Worm (Caenorhabditis elegans): ENCODE results near the gene tkr-3.

DNA sequence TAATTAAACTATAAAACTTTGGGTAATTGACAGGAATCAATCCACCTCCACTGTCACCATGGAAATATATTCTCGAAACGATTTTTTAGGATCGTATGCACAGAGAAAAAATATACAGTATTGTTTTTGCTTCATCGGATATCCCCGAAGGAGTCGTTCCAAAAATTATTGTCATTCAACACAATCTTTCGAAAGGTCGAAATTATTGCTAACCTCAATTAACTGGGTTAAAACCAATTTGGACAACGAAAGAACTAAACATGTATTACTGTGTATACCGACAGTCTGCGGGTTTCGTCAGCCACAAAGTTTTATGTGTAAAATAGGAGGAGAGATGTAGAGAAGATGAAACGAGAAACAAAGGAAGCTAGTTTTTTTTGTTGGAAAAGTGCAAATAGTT, 58.6 kb downstream of the tkr-3 start:
- TF ChIP-seq ceh-36 (tag; optimal IDR thresholded peaks at IDR 0.05) = no peak
- TF ChIP-seq ama-1 (optimal IDR thresholded peaks at IDR 0.05) = no peak
- TF ChIP-seq tbx-37 (GFP tag; conservative IDR thresholded peaks at IDR 0.05) = no peak
- TF ChIP-seq hmg-4 (GFP tag; optimal IDR thresholded peaks at IDR 0.05) = no peak
- TF ChIP-seq flt-1 (GFP tag; IDR thresholded peaks at IDR 0.05) = no peak
- no peak for TF ChIP-seq hnd-1 (tag; optimal IDR thresholded peaks at IDR 0.05)
- TF ChIP-seq tbx-11 (GFP tag; IDR thresholded peaks at IDR 0.05) = no peak
- no peak for TF ChIP-seq F13C5.2 (tag; optimal IDR thresholded peaks at IDR 0.05)
- no peak for TF ChIP-seq B0310.2 (tag; optimal IDR thresholded peaks at IDR 0.05)
- TF ChIP-seq scrt-1 (GFP tag; IDR thresholded peaks at IDR 0.05) = no peak
